Worm (Caenorhabditis elegans): ENCODE measurements around the gene lips-12.

Gene lips-12

ce11 chrII:1104409-1104808 is 9.6 kb downstream of the lips-12 start, which contains the start of gene T13B5.9:
TSS of gene T13B5.9 (minus strand) at chrII:1104509.
- TF ChIP-seq med-1 (GFP tag; optimal IDR thresholded peaks at IDR 0.05; ENCODE audit: insufficient read depth) (no peak), klf-2 (GFP tag; conservative IDR thresholded peaks at IDR 0.05) (no peak), ztf-23 (GFP tag; IDR thresholded peaks at IDR 0.05) (no peak), T22C8.4 (GFP tag; IDR thresholded peaks at IDR 0.05) (no peak), tab-1 (GFP tag; IDR thresholded peaks at IDR 0.05) (no peak), flt-1 (GFP tag; IDR thresholded peaks at IDR 0.05) (no peak), ref-1 (GFP tag; conservative IDR thresholded peaks at IDR 0.05) (no peak), cog-1 (tag; optimal IDR thresholded peaks at IDR 0.05) (no peak), ztf-29 (GFP tag; IDR thresholded peaks at IDR 0.05) (no peak)

DNA sequence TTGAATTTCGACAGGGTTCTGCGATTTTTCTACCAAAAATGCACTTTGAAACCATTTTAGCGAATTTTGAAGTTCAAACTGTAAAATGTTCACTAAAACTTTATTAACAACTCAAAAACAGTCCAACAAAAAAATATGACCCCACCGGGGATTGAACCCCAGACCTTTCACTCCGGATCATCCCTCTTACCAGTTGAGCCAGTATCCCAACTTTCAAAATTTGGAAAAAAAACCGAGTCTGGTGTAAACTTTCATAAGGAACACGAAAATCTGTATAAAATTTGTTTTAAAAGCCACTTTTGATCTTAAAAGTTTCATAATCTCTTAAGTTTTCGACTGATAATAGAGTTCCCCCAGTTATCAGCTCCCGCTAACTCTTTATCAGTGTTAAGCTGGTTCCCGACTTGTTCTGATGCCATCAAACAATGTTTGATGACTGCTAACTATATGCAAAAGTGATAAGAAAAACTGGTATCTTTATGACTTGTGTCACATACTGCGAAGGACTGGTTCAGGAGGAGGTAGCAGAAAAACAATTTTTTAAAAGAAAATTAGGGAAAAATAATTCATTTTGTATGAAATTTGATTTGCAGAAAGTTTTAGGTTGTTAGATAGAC is 10.4 kb downstream of the lips-12 start:
- TF ChIP-seq ref-1 (GFP tag; conservative IDR thresholded peaks at IDR 0.05) (no peak), ztf-29 (GFP tag; IDR thresholded peaks at IDR 0.05) (no peak), T22C8.4 (GFP tag; IDR thresholded peaks at IDR 0.05) (no peak), ztf-23 (GFP tag; IDR thresholded peaks at IDR 0.05) (no peak), flt-1 (GFP tag; IDR thresholded peaks at IDR 0.05) (no peak), klf-2 (GFP tag; conservative IDR thresholded peaks at IDR 0.05) (no peak), cog-1 (tag; optimal IDR thresholded peaks at IDR 0.05) (no peak), med-1 (GFP tag; optimal IDR thresholded peaks at IDR 0.05; ENCODE audit: insufficient read depth) (no peak), tab-1 (GFP tag; IDR thresholded peaks at IDR 0.05) (no peak)

ce11 chrII:1102209-1102608 is 11.8 kb downstream of the lips-12 start:
- TF ChIP-seq T22C8.4 (GFP tag; IDR thresholded peaks at IDR 0.05), result no peak
- TF ChIP-seq ref-1 (GFP tag; conservative IDR thresholded peaks at IDR 0.05), result no peak
- TF ChIP-seq ztf-23 (GFP tag; IDR thresholded peaks at IDR 0.05), result no peak
- TF ChIP-seq tab-1 (GFP tag; IDR thresholded peaks at IDR 0.05), result no peak
- TF ChIP-seq klf-2 (GFP tag; conservative IDR thresholded peaks at IDR 0.05), result no peak
- no peak for TF ChIP-seq ztf-29 (GFP tag; IDR thresholded peaks at IDR 0.05)
- no peak for TF ChIP-seq cog-1 (tag; optimal IDR thresholded peaks at IDR 0.05)
- TF ChIP-seq med-1 (GFP tag; optimal IDR thresholded peaks at IDR 0.05; ENCODE audit: insufficient read depth), result no peak
- TF ChIP-seq flt-1 (GFP tag; IDR thresholded peaks at IDR 0.05), result no peak

- no peak for TF ChIP-seq ztf-29 (GFP tag; IDR thresholded peaks at IDR 0.05)
- no peak for TF ChIP-seq T22C8.4 (GFP tag; IDR thresholded peaks at IDR 0.05)
- no peak for TF ChIP-seq ztf-23 (GFP tag; IDR thresholded peaks at IDR 0.05)
- TF ChIP-seq cog-1 (tag; optimal IDR thresholded peaks at IDR 0.05), result no peak
- TF ChIP-seq ref-1 (GFP tag; conservative IDR thresholded peaks at IDR 0.05), result no peak
- TF ChIP-seq klf-2 (GFP tag; conservative IDR thresholded peaks at IDR 0.05), result no peak
- TF ChIP-seq tab-1 (GFP tag; IDR thresholded peaks at IDR 0.05), result no peak
- no peak for TF ChIP-seq flt-1 (GFP tag; IDR thresholded peaks at IDR 0.05)
- TF ChIP-seq med-1 (GFP tag; optimal IDR thresholded peaks at IDR 0.05; ENCODE audit: insufficient read depth), result no peak
These were observed 12.6 kb downstream of the lips-12 start for ce11 chrII:1101413-1101812.

DNA sequence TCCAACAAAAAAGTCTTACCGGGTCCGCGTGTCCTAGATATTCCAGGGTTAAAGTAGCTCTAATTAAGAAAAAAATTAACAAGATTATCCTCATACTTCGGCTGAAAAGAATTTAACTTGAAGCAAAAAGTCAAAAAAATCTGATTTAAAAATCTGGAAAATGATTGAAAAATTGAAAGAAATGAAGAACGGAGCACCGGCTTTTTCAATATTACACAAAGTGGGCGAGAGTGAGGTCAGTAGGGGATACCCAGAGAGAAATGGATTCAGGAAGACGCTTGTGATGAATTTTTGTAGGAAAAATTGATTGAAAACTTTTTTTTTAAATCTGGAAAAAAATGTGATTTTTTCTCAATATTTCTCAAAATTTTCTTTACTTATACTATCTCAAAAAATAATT is 13.3 kb downstream of the lips-12 start, which contains the start of gene pho-14:
pho-14 (minus strand) TSS at position 101 of the 400 bp plus-strand sequence.
- no peak for TF ChIP-seq klf-2 (GFP tag; conservative IDR thresholded peaks at IDR 0.05)
- no peak for TF ChIP-seq ref-1 (GFP tag; conservative IDR thresholded peaks at IDR 0.05)
- no peak for TF ChIP-seq med-1 (GFP tag; optimal IDR thresholded peaks at IDR 0.05; ENCODE audit: insufficient read depth)
- no peak for TF ChIP-seq flt-1 (GFP tag; IDR thresholded peaks at IDR 0.05)
- TF ChIP-seq ztf-23 (GFP tag; IDR thresholded peaks at IDR 0.05), result no peak
- no peak for TF ChIP-seq tab-1 (GFP tag; IDR thresholded peaks at IDR 0.05)

- no peak for TF ChIP-seq ref-1 (GFP tag; conservative IDR thresholded peaks at IDR 0.05)
- no peak for TF ChIP-seq med-1 (GFP tag; optimal IDR thresholded peaks at IDR 0.05; ENCODE audit: insufficient read depth)
- no peak for TF ChIP-seq cog-1 (tag; optimal IDR thresholded peaks at IDR 0.05)
- TF ChIP-seq tab-1 (GFP tag; IDR thresholded peaks at IDR 0.05), result no peak
- TF ChIP-seq flt-1 (GFP tag; IDR thresholded peaks at IDR 0.05), result no peak
- TF ChIP-seq ztf-23 (GFP tag; IDR thresholded peaks at IDR 0.05), result no peak
- TF ChIP-seq klf-2 (GFP tag; conservative IDR thresholded peaks at IDR 0.05), result no peak
- TF ChIP-seq T22C8.4 (GFP tag; IDR thresholded peaks at IDR 0.05), result no peak
- TF ChIP-seq ztf-29 (GFP tag; IDR thresholded peaks at IDR 0.05), result no peak
These were observed 22.3 kb downstream of the lips-12 start, which contains the start of gene snf-3 for ce11 chrII:1091706-1092105. TSS of gene snf-3 (plus strand) at chrII:1092006.

- TF ChIP-seq cog-1 (tag; optimal IDR thresholded peaks at IDR 0.05), result no peak
- TF ChIP-seq ref-1 (GFP tag; conservative IDR thresholded peaks at IDR 0.05), result no peak
- TF ChIP-seq ztf-29 (GFP tag; IDR thresholded peaks at IDR 0.05), result no peak
- TF ChIP-seq med-1 (GFP tag; optimal IDR thresholded peaks at IDR 0.05; ENCODE audit: insufficient read depth), result no peak
- TF ChIP-seq ztf-23 (GFP tag; IDR thresholded peaks at IDR 0.05), result no peak
- TF ChIP-seq klf-2 (GFP tag; conservative IDR thresholded peaks at IDR 0.05), result no peak
- no peak for TF ChIP-seq T22C8.4 (GFP tag; IDR thresholded peaks at IDR 0.05)
- no peak for TF ChIP-seq flt-1 (GFP tag; IDR thresholded peaks at IDR 0.05)
- TF ChIP-seq tab-1 (GFP tag; IDR thresholded peaks at IDR 0.05), result no peak
These were observed 23.3 kb downstream of the lips-12 start for ce11 chrII:1090743-1091142.

DNA sequence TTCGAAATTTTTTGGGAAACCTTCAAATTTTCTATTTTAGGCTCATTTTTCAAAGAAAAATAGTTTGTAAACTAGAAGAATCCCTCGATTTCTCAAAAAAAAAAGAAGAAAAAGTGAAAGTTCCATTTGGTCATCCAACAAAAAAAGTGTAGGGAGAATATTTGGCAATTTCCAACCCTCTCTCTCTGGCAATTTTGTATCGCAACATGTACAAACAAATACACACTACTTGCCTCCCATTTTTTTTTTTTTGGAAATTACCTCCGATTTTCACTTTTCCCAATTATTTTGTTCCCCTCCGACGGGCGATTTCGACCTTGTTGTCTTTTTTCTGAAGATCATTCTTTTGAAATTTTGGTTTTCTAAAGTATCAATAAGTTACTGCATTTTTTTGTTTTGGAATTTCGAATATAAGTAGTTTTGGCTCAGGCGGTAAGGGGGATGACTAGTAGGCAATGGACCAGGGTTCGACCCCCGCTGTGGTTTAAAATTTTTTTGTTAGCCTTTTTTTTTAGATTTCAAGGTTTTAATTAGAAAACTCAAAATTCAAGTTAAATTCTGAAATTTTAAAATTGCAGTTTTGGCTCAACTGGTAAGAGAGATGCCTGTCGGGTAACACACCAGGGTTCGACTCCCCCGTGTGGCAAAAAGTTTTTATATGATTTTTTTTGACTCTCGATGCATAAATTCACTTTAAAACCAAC is 25.4 kb downstream of the lips-12 start:
- TF ChIP-seq tab-1 (GFP tag; IDR thresholded peaks at IDR 0.05) (no peak), flt-1 (GFP tag; IDR thresholded peaks at IDR 0.05) (no peak), T22C8.4 (GFP tag; IDR thresholded peaks at IDR 0.05) (no peak), ztf-23 (GFP tag; IDR thresholded peaks at IDR 0.05) (no peak), klf-2 (GFP tag; conservative IDR thresholded peaks at IDR 0.05) (no peak), ref-1 (GFP tag; conservative IDR thresholded peaks at IDR 0.05) (no peak), ztf-29 (GFP tag; IDR thresholded peaks at IDR 0.05) (no peak), cog-1 (tag; optimal IDR thresholded peaks at IDR 0.05) (no peak), med-1 (GFP tag; optimal IDR thresholded peaks at IDR 0.05; ENCODE audit: insufficient read depth) (no peak)

- TF ChIP-seq flt-1 (GFP tag; IDR thresholded peaks at IDR 0.05) (no peak), klf-2 (GFP tag; conservative IDR thresholded peaks at IDR 0.05) (no peak), med-1 (GFP tag; optimal IDR thresholded peaks at IDR 0.05; ENCODE audit: insufficient read depth) (no peak), ztf-29 (GFP tag; IDR thresholded peaks at IDR 0.05) (no peak), T22C8.4 (GFP tag; IDR thresholded peaks at IDR 0.05) (no peak), cog-1 (tag; optimal IDR thresholded peaks at IDR 0.05) (no peak), ztf-23 (GFP tag; IDR thresholded peaks at IDR 0.05) (no peak), ref-1 (GFP tag; conservative IDR thresholded peaks at IDR 0.05) (no peak), tab-1 (GFP tag; IDR thresholded peaks at IDR 0.05) (no peak)
These were observed 27.6 kb downstream of the lips-12 start for ce11 chrII:1086479-1086878.

Data from whole organism, midembryonic.